Worm (Caenorhabditis elegans): ENCODE measurements around the gene srt-14.
"Not testable (repeated sequence)": the region's sequence is repeated elsewhere in the genome, so short reads cannot be mapped to it uniquely, and the experiment has no call there.

DNA sequence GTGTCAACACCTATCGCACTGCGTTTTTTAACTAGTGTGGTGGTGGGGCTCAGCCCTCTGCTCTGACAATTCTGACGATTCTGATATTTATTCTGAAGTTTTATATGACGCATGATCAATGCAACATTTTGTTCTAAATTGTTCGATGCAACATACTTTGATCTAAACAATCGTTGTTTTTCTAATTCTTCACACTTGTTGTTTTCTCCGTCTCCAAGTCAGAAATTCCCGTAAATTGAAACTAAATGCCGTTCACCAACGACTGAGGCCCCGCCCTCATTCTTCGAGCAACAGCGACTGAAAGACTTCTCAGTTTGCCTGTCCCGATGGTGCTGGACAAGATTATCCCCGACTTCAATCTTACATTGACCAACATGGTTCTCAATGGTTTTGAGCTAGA lies 28.4 kb upstream of the srt-14 start, which contains the start of gene srt-19:
- not testable (repeated sequence) for TF ChIP-seq nhr-76, lsy-12, elt-1, lin-39, nhr-67, skn-1, lin-15B, elt-2, jun-1 (tag; optimal IDR thresholded peaks at IDR 0.05)
